Worm (Caenorhabditis elegans) whole organism, L1 larva: ENCODE measurements around the gene C16D9.4.

Source experiments
- fkh-10 ChIP-seq: sonication (generic microtip); optimal IDR thresholded peaks from 2 replicates; lab custom pipeline; 2017; ENCODE audit warnings: missing biosample characterization, missing genetic modification reagents, missing genetic modification characterization
- mdl-1 ChIP-seq, 2 experiments: fragments of 150-350 bp; optimal IDR thresholded peaks; 2 replicates each; lab custom pipeline; 2014 to 2017; ENCODE audit warnings: missing biosample characterization in 2 of 2, missing genetic modification characterization in 2 of 2, inconsistent platforms in 1 of 2
- nhr-11 ChIP-seq: fragments of 150-350 bp; optimal IDR thresholded peaks from 2 replicates; lab custom pipeline; 2014; ENCODE audit warnings: missing biosample characterization, missing genetic modification characterization
- nhr-237 ChIP-seq: fragments of 150-350 bp; optimal IDR thresholded peaks from 2 replicates; lab custom pipeline; 2014; ENCODE audit warnings: missing biosample characterization, missing genetic modification characterization
- nhr-76 ChIP-seq: sonication (generic microtip); optimal IDR thresholded peaks from 2 replicates; lab custom pipeline; 2017; ENCODE audit warnings: missing biosample characterization, missing genetic modification characterization
- pag-3 ChIP-seq: sonication (generic microtip); optimal IDR thresholded peaks from 2 replicates; lab custom pipeline; 2017; ENCODE audit warnings: missing genetic modification characterization, mild to moderate bottlenecking, missing compliant biosample characterization, antibody characterized with exemption, borderline replicate concordance; ENCODE audit not compliant: insufficient read depth
- sptf-1 ChIP-seq: fragments of 150-350 bp; optimal IDR thresholded peaks from 2 replicates; lab custom pipeline; 2014; ENCODE audit warnings: missing biosample characterization, missing genetic modification characterization
- ztf-11 ChIP-seq, 2 experiments: sonication (generic microtip); optimal IDR thresholded peaks; 2 replicates each; lab custom pipeline; 2016 to 2017; ENCODE audit warnings: missing genetic modification characterization in 2 of 2, missing biosample characterization in 1 of 2, missing compliant biosample characterization in 1 of 2

DNA sequence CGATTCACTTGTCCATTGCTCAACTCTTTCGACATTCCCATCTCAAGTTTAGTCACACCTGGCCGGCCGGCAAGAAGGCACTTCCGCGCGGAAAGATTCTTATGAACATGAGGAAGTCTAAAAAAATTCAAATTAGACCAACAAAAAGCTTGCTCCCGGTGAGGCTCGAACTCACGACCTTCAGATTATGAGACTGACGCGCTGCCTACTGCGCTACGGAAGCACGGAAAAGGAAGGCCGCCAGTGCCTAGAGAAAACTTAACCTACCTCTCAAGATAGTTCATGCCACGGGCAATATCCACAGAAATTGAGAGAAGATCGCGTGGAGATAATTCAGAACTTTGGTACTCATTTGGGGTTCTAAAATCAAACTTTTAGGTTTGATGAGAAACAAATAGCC, 12.6 kb downstream of the C16D9.4 start:
- TF ChIP-seq nhr-76 (tag; lab: Kevin White, UChicago): no peak
- TF ChIP-seq fkh-10: no peak
- no peak for TF ChIP-seq mdl-1 (tag; optimal IDR thresholded peaks at IDR 0.05; lab: Kevin White, UChicago)
- TF ChIP-seq sptf-1: no peak
- no peak for TF ChIP-seq ztf-11 (tag; optimal IDR thresholded peaks at IDR 0.05; lab: Kevin White, UChicago)
- no peak for TF ChIP-seq nhr-237 (tag; lab: Kevin White, UChicago)
- TF ChIP-seq nhr-11 (tag; lab: Kevin White, UChicago): no peak
- no peak for TF ChIP-seq pag-3 (tag; lab: Kevin White, UChicago)
